Fruit fly (Drosophila melanogaster) whole organism, embryonic: ENCODE data around the gene CG14154.

Experiments
- Antp ChIP-seq: fragments of 200-800 bp; sonication (Bioruptor generic); optimal IDR thresholded peaks from 3 replicates; lab custom pipeline; 2016; ENCODE audit warnings: missing biosample characterization, missing genetic modification characterization
- Asciz ChIP-seq: fragments of 200-800 bp; sonication (Bioruptor generic); optimal IDR thresholded peaks from 2 replicates; lab custom pipeline; 2017; ENCODE audit warnings: missing biosample characterization, mild to moderate bottlenecking, missing genetic modification characterization, missing genetic modification reagents
- Atf3 ChIP-seq: fragments of 200-800 bp; sonication (Bioruptor generic); optimal IDR thresholded peaks from 3 replicates; lab custom pipeline; 2016; ENCODE audit warnings: missing biosample characterization, missing genetic modification characterization
- CG11085 ChIP-seq: fragments of 200-800 bp; sonication (Bioruptor generic); IDR thresholded peaks from 2 replicates; pipeline ENCODE4 v1.3.6; 2022; ENCODE audit warnings: missing biosample characterization, missing genetic modification characterization
- CG12391 ChIP-seq: fragments of 200-800 bp; sonication (Bioruptor generic); optimal IDR thresholded peaks from 3 replicates; lab custom pipeline; 2018; ENCODE audit warnings: missing biosample characterization, mild to moderate bottlenecking, missing genetic modification characterization, moderate library complexity
- CG12942 ChIP-seq: fragments of 200-800 bp; sonication (Bioruptor generic); optimal IDR thresholded peaks from 3 replicates; lab custom pipeline; 2016; ENCODE audit warnings: missing biosample characterization, missing genetic modification characterization
- CG13894 ChIP-seq: fragments of 200-800 bp; sonication (Bioruptor generic); optimal IDR thresholded peaks from 3 replicates; lab custom pipeline; 2018; ENCODE audit warnings: missing biosample characterization, mild to moderate bottlenecking, missing genetic modification characterization, moderate library complexity
- CG14441 ChIP-seq: fragments of 200-800 bp; sonication (Bioruptor generic); IDR thresholded peaks from 2 replicates; pipeline ENCODE4 v1.3.6; 2022; ENCODE audit warnings: missing biosample characterization, missing genetic modification characterization
- CG14860 ChIP-seq: fragments of 200-800 bp; sonication (Bioruptor generic); IDR thresholded peaks from 3 replicates; pipeline ENCODE4 v1.3.6; 2022; ENCODE audit warnings: missing biosample characterization, missing genetic modification characterization; ENCODE audit not compliant: partially characterized antibody
- CG15073 ChIP-seq: fragments of 200-800 bp; sonication (Bioruptor generic); optimal IDR thresholded peaks from 2 replicates; lab custom pipeline; 2016; ENCODE audit warnings: missing biosample characterization, missing genetic modification characterization
- CG15479 ChIP-seq: fragments of 200-800 bp; sonication (Bioruptor generic); optimal IDR thresholded peaks from 3 replicates; lab custom pipeline; 2019; ENCODE audit warnings: missing biosample characterization, mild to moderate bottlenecking, missing genetic modification characterization, moderate library complexity
- CG16815 ChIP-seq: fragments of 200-800 bp; sonication (Bioruptor generic); optimal IDR thresholded peaks from 3 replicates; lab custom pipeline; 2017; ENCODE audit warnings: missing biosample characterization, mild to moderate bottlenecking, missing genetic modification characterization
- CG17186 ChIP-seq: fragments of 200-800 bp; sonication (Bioruptor generic); optimal IDR thresholded peaks from 3 replicates; lab custom pipeline; 2017; ENCODE audit warnings: missing biosample characterization, missing genetic modification reagents, missing genetic modification characterization
- CG2116 ChIP-seq: fragments of 200-800 bp; sonication (Bioruptor generic); optimal IDR thresholded peaks from 3 replicates; lab custom pipeline; 2018; ENCODE audit warnings: missing biosample characterization, mild to moderate bottlenecking, missing genetic modification characterization
- CG33557 ChIP-seq: fragments of 200-800 bp; sonication (Bioruptor generic); optimal IDR thresholded peaks from 2 replicates; lab custom pipeline; 2019; ENCODE audit warnings: missing biosample characterization, mild to moderate bottlenecking, missing genetic modification characterization, moderate library complexity
- CG3847 ChIP-seq: fragments of 200-800 bp; sonication (Bioruptor generic); IDR thresholded peaks from 2 replicates; pipeline ENCODE4 v1.3.6; 2022; ENCODE audit warnings: missing biosample characterization, missing genetic modification characterization
- CG7271 ChIP-seq: fragments of 200-800 bp; sonication (Bioruptor generic); optimal IDR thresholded peaks from 2 replicates; lab custom pipeline; 2018; ENCODE audit warnings: missing biosample characterization, mild to moderate bottlenecking, missing genetic modification characterization, moderate library complexity
- CG9727 ChIP-seq: fragments of 200-800 bp; sonication (Bioruptor generic); optimal IDR thresholded peaks from 3 replicates; lab custom pipeline; 2017; ENCODE audit warnings: missing biosample characterization, mild to moderate bottlenecking, missing genetic modification characterization
- CG9932 ChIP-seq: fragments of 200-800 bp; sonication (Bioruptor generic); IDR thresholded peaks from 2 replicates; pipeline ENCODE4 v1.3.6; 2022; ENCODE audit warnings: missing biosample characterization, missing genetic modification characterization
- Chrac-16 ChIP-seq: fragments of 200-800 bp; sonication (Bioruptor generic); optimal IDR thresholded peaks from 3 replicates; lab custom pipeline; 2016; ENCODE audit warnings: missing biosample characterization, missing genetic modification characterization
- CkIIα-i1 ChIP-seq: fragments of 200-800 bp; sonication (Bioruptor generic); IDR thresholded peaks from 2 replicates; pipeline ENCODE4 v1.3.6; 2022; ENCODE audit warnings: missing biosample characterization, missing genetic modification characterization
- Dbx ChIP-seq: fragments of 200-800 bp; sonication (Bioruptor generic); IDR thresholded peaks from 3 replicates; pipeline ENCODE4 v1.3.6; 2022; ENCODE audit warnings: missing biosample characterization, missing genetic modification characterization
- Deaf1 ChIP-seq: fragments of 200-800 bp; optimal IDR thresholded peaks from 3 replicates; lab custom pipeline; 2019; ENCODE audit warnings: missing biosample characterization, mild to moderate bottlenecking, missing genetic modification characterization, moderate library complexity
- E2f2 ChIP-seq: fragments of 200-800 bp; sonication (Bioruptor generic); IDR thresholded peaks from 2 replicates; pipeline ENCODE4 v1.3.6; 2022; ENCODE audit warnings: missing biosample characterization, missing genetic modification characterization
- HLHmδ ChIP-seq: fragments of 200-800 bp; sonication (Bioruptor generic); optimal IDR thresholded peaks from 2 replicates; lab custom pipeline; 2018; ENCODE audit warnings: missing biosample characterization, mild to moderate bottlenecking, missing genetic modification characterization, moderate library complexity
- Kr ChIP-seq: fragments of 200-800 bp; sonication (Bioruptor generic); optimal IDR thresholded peaks from 2 replicates; lab custom pipeline; 2017; ENCODE audit warnings: missing biosample characterization, mild to moderate bottlenecking, missing genetic modification characterization
- Mrtf ChIP-seq: fragments of 200-800 bp; sonication (Bioruptor generic); IDR thresholded peaks from 3 replicates; pipeline ENCODE4 v1.3.6; 2022; ENCODE audit warnings: missing biosample characterization, missing genetic modification characterization
- NK7.1 ChIP-seq: fragments of 200-800 bp; sonication (Bioruptor generic); optimal IDR thresholded peaks from 3 replicates; lab custom pipeline; 2016; ENCODE audit warnings: missing biosample characterization, missing genetic modification characterization
- Taf1 ChIP-seq: fragments of 200-800 bp; sonication (Bioruptor generic); IDR thresholded peaks from 2 replicates; pipeline ENCODE4 v1.3.6; 2022; ENCODE audit warnings: missing biosample characterization, missing genetic modification characterization
- Xbp1 ChIP-seq: fragments of 200-800 bp; sonication (Bioruptor generic); optimal IDR thresholded peaks from 3 replicates; lab custom pipeline; 2016; ENCODE audit warnings: missing biosample characterization, mild to moderate bottlenecking, missing genetic modification characterization
- abd-A ChIP-seq: fragments of 200-800 bp; sonication (Bioruptor generic); optimal IDR thresholded peaks from 3 replicates; lab custom pipeline; 2019; ENCODE audit warnings: missing biosample characterization, mild to moderate bottlenecking, missing genetic modification characterization, moderate library complexity
- aop ChIP-seq: fragments of 200-800 bp; sonication (Bioruptor generic); IDR thresholded peaks from 2 replicates; pipeline ENCODE4 v1.3.6; 2022; ENCODE audit warnings: missing biosample characterization, missing genetic modification characterization
- crc ChIP-seq: fragments of 200-800 bp; sonication (Bioruptor generic); optimal IDR thresholded peaks from 2 replicates; lab custom pipeline; 2016; ENCODE audit warnings: missing biosample characterization, missing genetic modification characterization
- da ChIP-seq: fragments of 200-800 bp; sonication (Bioruptor generic); optimal IDR thresholded peaks from 2 replicates; lab custom pipeline; 2016; ENCODE audit warnings: missing biosample characterization, missing genetic modification characterization
- dan ChIP-seq: fragments of 200-800 bp; sonication (Bioruptor generic); IDR thresholded peaks from 2 replicates; pipeline ENCODE4 v1.3.6; 2022; ENCODE audit warnings: missing biosample characterization, missing genetic modification characterization
- ewg ChIP-seq: fragments of 200-800 bp; sonication (Bioruptor generic); optimal IDR thresholded peaks from 3 replicates; lab custom pipeline; 2017; ENCODE audit warnings: mild to moderate bottlenecking, missing biosample characterization, missing genetic modification reagents, missing genetic modification characterization
- fu2 ChIP-seq: fragments of 200-800 bp; sonication (Bioruptor generic); optimal IDR thresholded peaks from 2 replicates; lab custom pipeline; 2016; ENCODE audit warnings: missing biosample characterization, missing genetic modification characterization
- gt ChIP-seq: fragments of 200-800 bp; sonication (Bioruptor generic); IDR thresholded peaks from 2 replicates; pipeline ENCODE4 v1.3.6; 2022; ENCODE audit warnings: missing biosample characterization, missing genetic modification characterization
- mld ChIP-seq: fragments of 200-800 bp; sonication (Bioruptor generic); IDR thresholded peaks from 3 replicates; pipeline ENCODE4 v1.3.6; 2022; ENCODE audit warnings: missing biosample characterization, missing genetic modification characterization; ENCODE audit not compliant: partially characterized antibody
- odd ChIP-seq: fragments of 200-800 bp; sonication (Bioruptor generic); optimal IDR thresholded peaks from 2 replicates; lab custom pipeline; 2017; ENCODE audit warnings: missing biosample characterization, mild to moderate bottlenecking, missing genetic modification characterization
- pan ChIP-seq, 4 experiments: fragments of >200 bp in 3 of 4; fragments of 200-800 bp in 1 of 4; sonication (Bioruptor generic) in 1 of 4; optimal IDR thresholded peaks in 3 of 4; IDR thresholded peaks in 1 of 4; 2 replicates each; pipeline versions ENCODE4 v1.3.6 to Lab custom; 2017 to 2022; ENCODE audit warnings: missing biosample characterization in 2 of 4, missing genetic modification characterization in 2 of 4, mixed read lengths in 1 of 4
- pzg ChIP-seq: fragments of 200-800 bp; sonication (Bioruptor generic); optimal IDR thresholded peaks from 3 replicates; lab custom pipeline; 2018; ENCODE audit warnings: missing biosample characterization, mild to moderate bottlenecking, missing genetic modification characterization, moderate library complexity
- sd ChIP-seq: fragments of 200-800 bp; sonication (Bioruptor generic); optimal IDR thresholded peaks from 3 replicates; lab custom pipeline; 2018; ENCODE audit warnings: missing biosample characterization, mild to moderate bottlenecking, missing genetic modification characterization, moderate library complexity
- sens ChIP-seq: fragments of 200-800 bp; sonication (Bioruptor generic); peaks from one replicate; lab custom pipeline; 2016; ENCODE audit warnings: missing biosample characterization, missing genetic modification characterization
- shn ChIP-seq: fragments of 200-800 bp; sonication (Bioruptor generic); optimal IDR thresholded peaks from 3 replicates; lab custom pipeline; 2016; ENCODE audit warnings: missing biosample characterization, missing genetic modification characterization
- sug ChIP-seq: fragments of 200-800 bp; optimal IDR thresholded peaks from 2 replicates; lab custom pipeline; 2019; ENCODE audit warnings: missing biosample characterization, mild to moderate bottlenecking, missing genetic modification characterization, moderate library complexity
- toy ChIP-seq: fragments of 200-800 bp; sonication (Bioruptor generic); IDR thresholded peaks from 2 replicates; pipeline ENCODE4 v1.3.6; 2022; ENCODE audit warnings: missing biosample characterization, missing genetic modification characterization
- ttk ChIP-seq: fragments of 200-800 bp; sonication (Bioruptor generic); IDR thresholded peaks from 2 replicates; pipeline ENCODE4 v2.1.2; 2022; ENCODE audit warnings: missing biosample characterization, missing genetic modification characterization
- unc-4 ChIP-seq: fragments of 200-800 bp; sonication (Bioruptor generic); IDR thresholded peaks from 2 replicates; pipeline ENCODE4 v1.3.6; 2022; ENCODE audit warnings: missing biosample characterization, missing genetic modification characterization; ENCODE audit not compliant: partially characterized antibody

CG14154 gene

dm6 chr3L:10682725-10683367 lies 41.2 kb downstream of the CG14154 start (continued):
- TF ChIP-seq Chrac-16 (GFP tag; lab: Kevin White, UChicago) (peak; percentile 97), shn (GFP tag; lab: Kevin White, UChicago) (peak; percentile 88), ewg (peak; percentile 95), ttk (GFP tag; lab: Robert Waterston, UW) (peak; percentile 96), CG16815 (GFP tag; lab: Kevin White, UChicago) (peak; percentile 98), CG15073 (peak; percentile 83), sd (tag; lab: Kevin White, UChicago) (peak; percentile 96), odd (GFP tag; lab: Kevin White, UChicago) (peak; percentile 99), CG7271 (peak; percentile 72), NK7.1 (GFP tag; lab: Kevin White, UChicago) (peak; percentile 3), Atf3 (GFP tag; lab: Kevin White, UChicago) (peak; percentile 77), dan (GFP tag; lab: Robert Waterston, UW) (no peak; the same call in 1 of the 2 replicates), CG2116 (GFP tag; lab: Kevin White, UChicago) (peak; percentile 86), CG14860 (GFP tag; lab: Robert Waterston, UW) (no peak), Asciz (peak; percentile 99), Mrtf (peak; percentile 94), pan (optimal IDR thresholded peaks at IDR 0.05; lab: Kevin White, UChicago) (no peak), pan (GFP tag; optimal IDR thresholded peaks at IDR 0.05 in 1 of 2, IDR thresholded peaks at IDR 0.05 in 1 of 2) (peak in 1 of 2 experiments; percentile 96), mld (no peak), crc (GFP tag; lab: Kevin White, UChicago) (peak; percentile 67), gt (GFP tag; lab: Robert Waterston, UW) (peak; percentile 85), Antp (peak; percentile 81), CG9727 (GFP tag; lab: Kevin White, UChicago) (peak; percentile 99), abd-A (tag; lab: Kevin White, UChicago) (peak; percentile 72), Deaf1 (tag; lab: Kevin White, UChicago) (peak; percentile 89), CG12391 (peak; percentile 99), sug (peak; percentile 99), CG9932 (peak; percentile 95), E2f2 (peak; percentile 87), Kr (peak; percentile 67), aop (GFP tag; lab: Robert Waterston, UW) (peak; percentile 56; the same call in 1 of the 2 replicates), CkIIα-i1 (GFP tag; lab: Robert Waterston, UW) (peak; percentile 80), CG33557 (peak; percentile 91), HLHmδ (GFP tag; lab: Kevin White, UChicago) (peak; percentile 83), unc-4 (GFP tag; lab: Robert Waterston, UW) (no peak), CG12942 (GFP tag; lab: Kevin White, UChicago) (peak; percentile 97), fu2 (GFP tag; lab: Kevin White, UChicago) (peak; percentile 76), pzg (GFP tag; lab: Kevin White, UChicago) (peak; percentile 15), Dbx (peak; percentile 97), CG15479 (peak; percentile 98), CG11085 (GFP tag; lab: Robert Waterston, UW) (peak; percentile 94), sens (GFP tag; lab: Kevin White, UChicago) (peak; percentile 98), Xbp1 (peak; percentile 97), da (peak; percentile 77), CG17186 (peak; percentile 85), Taf1 (GFP tag; lab: Robert Waterston, UW) (peak; percentile 92), CG3847 (peak; percentile 98), CG14441 (GFP tag; lab: Robert Waterston, UW) (peak; percentile 97), toy (GFP tag; lab: Robert Waterston, UW) (peak; percentile 92), CG13894 (tag; lab: Kevin White, UChicago) (peak; percentile 94)
